Fruit fly (Drosophila melanogaster) whole organism, adult: ENCODE results near the gene Nelf-E.
A peak's percentile ranks its signal among the peaks of the same experiment; 100 is the strongest.

ENCODE experiments used
- CG11617 ChIP-seq: fragments of 200-800 bp; sonication (Bioruptor generic); optimal IDR thresholded peaks from 2 replicates; lab custom pipeline; 2017; ENCODE audit warnings: mild to moderate bottlenecking, missing biosample characterization, missing genetic modification reagents, missing genetic modification characterization
- CG12768 ChIP-seq: fragments of 200-800 bp; sonication (Bioruptor generic); optimal IDR thresholded peaks from 2 replicates; lab custom pipeline; 2017; ENCODE audit warnings: missing biosample characterization, missing genetic modification characterization, mild to moderate bottlenecking, moderate library complexity, missing genetic modification reagents
- CG14711 ChIP-seq: fragments of 200-800 bp; sonication (Bioruptor generic); optimal IDR thresholded peaks from 2 replicates; lab custom pipeline; 2018; ENCODE audit warnings: missing biosample characterization, mild to moderate bottlenecking, missing genetic modification characterization, moderate library complexity
- CG1620 ChIP-seq: fragments of 200-800 bp; sonication (Bioruptor generic); optimal IDR thresholded peaks from 2 replicates; lab custom pipeline; 2016; ENCODE audit warnings: missing biosample characterization, missing genetic modification characterization
- CG33017 ChIP-seq: fragments of 200-800 bp; sonication (Bioruptor generic); optimal IDR thresholded peaks from 2 replicates; lab custom pipeline; 2018; ENCODE audit warnings: missing biosample characterization, mild to moderate bottlenecking, missing genetic modification characterization, moderate library complexity
- CG5204 ChIP-seq: fragments of 200-800 bp; sonication (Bioruptor generic); optimal IDR thresholded peaks from 2 replicates; lab custom pipeline; 2016; ENCODE audit warnings: missing biosample characterization, missing genetic modification characterization
- CG7045 ChIP-seq: fragments of 200-800 bp; sonication (Bioruptor generic); optimal IDR thresholded peaks from 2 replicates; lab custom pipeline; 2017; ENCODE audit warnings: missing biosample characterization, mild to moderate bottlenecking, missing genetic modification characterization
- CG7101 ChIP-seq: fragments of 200-800 bp; sonication (Bioruptor generic); optimal IDR thresholded peaks from 2 replicates; lab custom pipeline; 2018; ENCODE audit warnings: missing biosample characterization, mild to moderate bottlenecking, missing genetic modification characterization, moderate library complexity
- Clk ChIP-seq: fragments of 200-800 bp; sonication (Bioruptor generic); optimal IDR thresholded peaks from 2 replicates; lab custom pipeline; 2017; ENCODE audit warnings: missing biosample characterization, missing genetic modification characterization
- Crg-1 ChIP-seq: fragments of 200-800 bp; sonication (Bioruptor generic); optimal IDR thresholded peaks from 2 replicates; lab custom pipeline; 2016; ENCODE audit warnings: missing biosample characterization, missing genetic modification characterization
- Hr96 ChIP-seq: fragments of 200-800 bp; sonication (Bioruptor generic); optimal IDR thresholded peaks from 2 replicates; lab custom pipeline; 2016; ENCODE audit warnings: missing biosample characterization, missing genetic modification characterization
- Mnt ChIP-seq: fragments of 200-800 bp; sonication (Bioruptor generic); optimal IDR thresholded peaks from 2 replicates; lab custom pipeline; 2016; ENCODE audit warnings: missing biosample characterization, mild to moderate bottlenecking, missing genetic modification characterization
- bab1 ChIP-seq: fragments of 200-800 bp; sonication (Bioruptor generic); optimal IDR thresholded peaks from 3 replicates; lab custom pipeline; 2019; ENCODE audit warnings: missing biosample characterization, mild to moderate bottlenecking, missing genetic modification characterization, moderate library complexity
- cic ChIP-seq: fragments of 200-800 bp; sonication (Bioruptor generic); optimal IDR thresholded peaks from 2 replicates; lab custom pipeline; 2017; ENCODE audit warnings: missing biosample characterization, mild to moderate bottlenecking, missing genetic modification characterization, moderate library complexity
- cnc ChIP-seq, 2 experiments: fragments of >200 bp; optimal IDR thresholded peaks; 2 replicates each; lab custom pipeline; 2017
- kay ChIP-seq: fragments of 200-800 bp; sonication (Bioruptor generic); peaks from one replicate; lab custom pipeline; 2016; ENCODE audit warnings: missing biosample characterization, missing genetic modification characterization, borderline replicate concordance
- ovo ChIP-seq: fragments of 200-800 bp; sonication (Bioruptor generic); optimal IDR thresholded peaks from 2 replicates; lab custom pipeline; 2016; ENCODE audit warnings: missing biosample characterization, missing genetic modification characterization
- pad ChIP-seq: fragments of 200-800 bp; sonication (Bioruptor generic); optimal IDR thresholded peaks from 3 replicates; lab custom pipeline; 2017; ENCODE audit warnings: missing biosample characterization, missing genetic modification characterization, mild to moderate bottlenecking, moderate library complexity, missing genetic modification reagents
- tj ChIP-seq: fragments of 200-800 bp; sonication (Bioruptor generic); optimal IDR thresholded peaks from 3 replicates; lab custom pipeline; 2017; ENCODE audit warnings: missing biosample characterization, mild to moderate bottlenecking, missing genetic modification characterization, moderate library complexity
- toe ChIP-seq: fragments of 200-800 bp; sonication (Bioruptor generic); optimal IDR thresholded peaks from 2 replicates; lab custom pipeline; 2016; ENCODE audit warnings: missing biosample characterization, missing genetic modification characterization

The Nelf-E gene

DNA sequence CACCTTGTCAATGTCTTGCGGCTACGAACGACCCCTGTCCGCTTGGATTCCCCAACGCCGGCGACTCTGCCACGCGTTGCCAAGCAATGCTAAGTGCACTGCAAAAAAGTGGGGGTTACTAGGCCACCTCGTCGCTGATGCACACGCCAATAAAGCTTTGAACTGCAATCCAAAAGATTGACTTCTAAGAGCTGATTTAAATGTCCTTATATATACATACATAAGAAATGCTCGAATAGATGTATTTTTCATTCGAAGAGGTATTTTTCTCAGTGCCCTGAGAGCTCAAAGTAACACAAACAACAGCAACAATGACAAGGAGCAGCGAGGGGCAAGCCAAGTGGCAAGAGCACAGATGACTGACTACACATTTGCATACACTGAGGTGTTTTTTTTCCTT lies 6.8 kb upstream of the Nelf-E start:
- TF ChIP-seq CG33017 (tag; lab: Kevin White, UChicago) = no peak
- no peak for TF ChIP-seq CG11617 (GFP tag; lab: Kevin White, UChicago)
- TF ChIP-seq pad (GFP tag; lab: Kevin White, UChicago) = no peak
- no peak for TF ChIP-seq tj (GFP tag; lab: Kevin White, UChicago)
- no peak for TF ChIP-seq CG14711 (tag; lab: Kevin White, UChicago)
- TF ChIP-seq Crg-1 (GFP tag; lab: Kevin White, UChicago) = no peak
- peak; percentile 2 for TF ChIP-seq toe (GFP tag; lab: Kevin White, UChicago)
- no peak for TF ChIP-seq Hr96 (GFP tag; lab: Kevin White, UChicago)
- no peak for TF ChIP-seq ovo (GFP tag; lab: Kevin White, UChicago)
- no peak for TF ChIP-seq CG7101 (tag; lab: Kevin White, UChicago)
- TF ChIP-seq kay (GFP tag; lab: Kevin White, UChicago) = no peak
- no peak for TF ChIP-seq Mnt (GFP tag; lab: Kevin White, UChicago)
- no peak for TF ChIP-seq Clk
- peak; percentile 17 for TF ChIP-seq CG5204 (GFP tag; lab: Kevin White, UChicago)
- TF ChIP-seq CG7045 (GFP tag; lab: Kevin White, UChicago) = peak; percentile 29
- no peak for TF ChIP-seq cic (GFP tag; lab: Kevin White, UChicago)
- TF ChIP-seq cnc (optimal IDR thresholded peaks at IDR 0.05; lab: Kevin White, UChicago) = no peak
- no peak for TF ChIP-seq CG1620 (GFP tag; lab: Kevin White, UChicago)
- no peak for TF ChIP-seq bab1 (GFP tag; lab: Kevin White, UChicago)
- no peak for TF ChIP-seq CG12768 (GFP tag; lab: Kevin White, UChicago)

DNA sequence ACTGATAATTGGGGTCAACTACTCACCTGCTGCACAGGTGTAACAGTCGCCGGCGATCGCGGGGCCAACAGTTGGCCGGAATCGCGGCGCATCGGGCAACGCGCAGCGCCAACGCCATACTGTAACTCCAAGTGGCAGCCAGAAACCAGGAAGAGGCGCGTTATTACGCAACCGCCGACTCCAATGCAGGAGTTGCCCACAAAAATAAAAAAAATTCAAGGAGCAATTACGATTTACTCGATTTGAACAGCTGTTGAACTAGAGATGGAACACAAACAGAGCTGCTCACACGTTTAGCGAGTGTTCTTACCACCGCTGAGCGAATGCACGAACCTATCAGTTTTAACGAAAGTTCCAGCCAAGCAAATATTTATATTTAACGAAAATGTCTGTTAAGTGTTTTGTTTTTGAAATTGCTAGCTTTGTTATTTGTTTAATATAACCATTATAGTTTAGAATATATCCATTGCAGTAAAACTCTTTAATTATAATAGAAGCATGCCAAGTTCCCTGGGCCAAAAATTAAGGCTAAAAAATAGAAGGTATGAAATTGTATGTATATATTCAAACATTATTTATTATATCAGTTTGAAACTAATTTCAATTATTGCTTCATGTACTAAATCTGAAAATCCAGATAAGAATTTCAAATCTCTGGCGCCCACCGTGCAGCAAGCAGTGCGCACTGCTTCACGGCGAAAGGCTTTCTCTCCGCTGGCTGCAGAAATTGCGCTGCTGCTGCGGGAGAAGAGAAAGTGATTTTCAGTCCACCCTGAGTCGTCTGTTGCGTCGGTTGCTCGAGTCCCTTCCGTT lies 3.4 kb upstream of the Nelf-E start, which contains the start of the genes CG5989 and CG6282:
Gene CG5989, minus strand, starts transcription at position 270 of the 813 bp plus-strand sequence.
Gene CG6282, plus strand, starts transcription at position 778 of the 813 bp plus-strand sequence.
- TF ChIP-seq Hr96 (GFP tag; lab: Kevin White, UChicago) (peak; percentile 7), Mnt (GFP tag; lab: Kevin White, UChicago) (peak; percentile 31), CG33017 (tag; lab: Kevin White, UChicago) (peak; percentile 9), CG1620 (GFP tag; lab: Kevin White, UChicago) (no peak), CG5204 (GFP tag; lab: Kevin White, UChicago) (peak; percentile 45), toe (GFP tag; lab: Kevin White, UChicago) (peak; percentile 12), CG14711 (tag; lab: Kevin White, UChicago) (peak; percentile 81), CG11617 (GFP tag; lab: Kevin White, UChicago) (no peak), CG7045 (GFP tag; lab: Kevin White, UChicago) (peak; percentile 49), CG7101 (tag; lab: Kevin White, UChicago) (peak; percentile 5)

DNA sequence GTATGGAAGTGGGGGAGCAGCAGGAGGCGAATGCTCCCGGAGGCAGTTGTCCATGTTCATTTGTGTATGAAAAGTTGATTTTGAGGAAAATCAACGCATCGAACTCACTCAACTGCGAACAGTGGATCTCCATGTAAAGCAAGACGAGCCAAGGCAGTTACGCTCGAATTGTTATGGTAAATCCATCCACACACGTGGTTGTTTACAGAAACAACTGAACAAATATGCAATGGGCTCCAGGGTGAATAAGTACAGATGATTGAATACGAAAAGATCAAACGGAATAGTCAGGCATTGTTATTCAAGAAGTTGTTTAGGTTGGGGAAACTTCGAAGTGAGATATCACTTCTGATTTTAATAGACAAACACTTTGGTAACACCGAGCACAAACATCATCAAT lies 16.6 kb downstream of the Nelf-E start:
- TF ChIP-seq pad (GFP tag; lab: Kevin White, UChicago) (no peak), tj (GFP tag; lab: Kevin White, UChicago) (no peak), CG11617 (GFP tag; lab: Kevin White, UChicago) (no peak), CG14711 (tag; lab: Kevin White, UChicago) (no peak), toe (GFP tag; lab: Kevin White, UChicago) (no peak), Hr96 (GFP tag; lab: Kevin White, UChicago) (no peak)

DNA sequence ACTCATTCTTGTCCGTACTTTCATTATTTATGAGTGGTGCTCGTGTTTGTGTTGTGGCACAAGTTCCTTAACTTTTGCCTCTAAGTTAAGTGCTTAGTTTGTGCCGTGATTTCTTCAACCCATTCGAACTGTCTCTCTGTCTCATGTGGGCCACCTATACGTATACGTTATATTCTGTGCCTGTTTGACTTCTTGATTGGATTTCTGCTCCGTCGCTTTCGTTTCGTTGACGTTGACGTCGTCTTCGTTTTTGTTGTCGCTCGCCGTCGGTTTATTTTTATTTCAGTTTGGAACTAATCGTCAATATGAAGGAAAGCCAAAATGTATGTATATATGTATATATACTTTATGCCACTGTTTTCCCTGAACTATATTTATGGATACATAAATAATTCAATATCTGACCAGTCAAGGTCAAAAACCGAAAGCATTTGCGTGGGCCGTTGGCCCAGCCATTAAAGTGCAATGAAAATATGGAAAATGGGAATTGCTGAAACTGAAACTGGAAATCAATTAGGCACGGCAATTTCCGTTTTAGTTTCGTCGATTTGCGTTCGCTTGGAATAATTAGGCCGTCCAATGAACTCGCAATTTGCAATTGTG lies 18.5 kb downstream of the Nelf-E start:
- TF ChIP-seq Clk (no peak), kay (GFP tag; lab: Kevin White, UChicago) (peak; percentile 40)

DNA sequence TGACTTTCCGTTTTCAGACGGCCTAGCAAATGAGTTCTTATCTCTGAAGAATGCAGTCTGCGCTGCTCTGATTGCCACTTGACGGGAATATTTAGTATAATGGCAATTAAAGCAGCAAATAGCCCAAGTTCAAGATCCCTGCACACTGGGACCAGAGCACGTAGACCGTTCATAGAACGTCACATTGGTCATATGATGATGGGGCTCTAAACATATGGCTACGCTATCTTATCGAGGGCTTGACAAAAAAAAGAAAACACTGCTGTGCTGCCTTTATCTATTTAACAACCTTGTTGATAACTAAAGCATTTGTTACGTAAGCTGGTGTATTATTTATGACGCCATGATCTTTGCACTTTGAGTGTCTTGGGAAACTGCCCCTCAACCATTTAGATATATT lies 19.9 kb downstream of the Nelf-E start:
- TF ChIP-seq ovo (GFP tag; lab: Kevin White, UChicago) (no peak), CG5204 (GFP tag; lab: Kevin White, UChicago) (peak; percentile 47), CG12768 (GFP tag; lab: Kevin White, UChicago) (no peak), kay (GFP tag; lab: Kevin White, UChicago) (peak; percentile 88), CG33017 (tag; lab: Kevin White, UChicago) (peak; percentile 51), Hr96 (GFP tag; lab: Kevin White, UChicago) (peak; percentile 39), CG7045 (GFP tag; lab: Kevin White, UChicago) (peak; percentile 20), CG11617 (GFP tag; lab: Kevin White, UChicago) (peak; percentile 30), toe (GFP tag; lab: Kevin White, UChicago) (no peak), cnc (optimal IDR thresholded peaks at IDR 0.05; lab: Kevin White, UChicago) (no peak), pad (GFP tag; lab: Kevin White, UChicago) (no peak), cic (GFP tag; lab: Kevin White, UChicago) (peak; percentile 74), Clk (no peak), CG1620 (GFP tag; lab: Kevin White, UChicago) (no peak)

DNA sequence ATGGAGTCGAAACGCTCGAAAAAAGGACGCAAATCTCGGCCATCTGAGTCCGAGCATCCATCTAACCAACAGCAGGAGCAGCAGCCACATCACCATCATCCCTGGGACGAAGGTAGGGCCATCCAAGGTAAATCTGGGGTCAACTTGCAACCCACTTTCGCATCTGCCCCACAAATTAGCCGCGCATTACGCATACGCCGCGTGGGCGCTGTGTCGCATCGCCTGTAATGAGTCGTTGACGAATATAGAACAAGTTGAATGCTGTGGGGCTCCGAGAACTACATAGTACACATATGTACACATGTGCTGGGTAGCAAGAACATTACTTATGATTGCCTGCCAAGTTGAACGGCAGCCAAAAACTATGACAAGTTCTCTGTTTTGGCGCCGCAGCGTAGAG lies 21.2 kb downstream of the Nelf-E start:
- TF ChIP-seq cic (GFP tag; lab: Kevin White, UChicago) (no peak), toe (GFP tag; lab: Kevin White, UChicago) (no peak), bab1 (GFP tag; lab: Kevin White, UChicago) (no peak), Hr96 (GFP tag; lab: Kevin White, UChicago) (no peak), ovo (GFP tag; lab: Kevin White, UChicago) (no peak), CG11617 (GFP tag; lab: Kevin White, UChicago) (no peak), CG7101 (tag; lab: Kevin White, UChicago) (no peak), tj (GFP tag; lab: Kevin White, UChicago) (no peak), cnc (optimal IDR thresholded peaks at IDR 0.05; lab: Kevin White, UChicago) (no peak), Crg-1 (GFP tag; lab: Kevin White, UChicago) (no peak), CG33017 (tag; lab: Kevin White, UChicago) (no peak), Clk (no peak), CG7045 (GFP tag; lab: Kevin White, UChicago) (no peak), kay (GFP tag; lab: Kevin White, UChicago) (no peak), Mnt (GFP tag; lab: Kevin White, UChicago) (no peak), CG12768 (GFP tag; lab: Kevin White, UChicago) (no peak), pad (GFP tag; lab: Kevin White, UChicago) (no peak)
